Fruit fly (Drosophila melanogaster): ENCODE results near the gene pins.
A peak's percentile ranks its signal among the peaks of the same experiment; 100 is the strongest.

pins gene

DNA sequence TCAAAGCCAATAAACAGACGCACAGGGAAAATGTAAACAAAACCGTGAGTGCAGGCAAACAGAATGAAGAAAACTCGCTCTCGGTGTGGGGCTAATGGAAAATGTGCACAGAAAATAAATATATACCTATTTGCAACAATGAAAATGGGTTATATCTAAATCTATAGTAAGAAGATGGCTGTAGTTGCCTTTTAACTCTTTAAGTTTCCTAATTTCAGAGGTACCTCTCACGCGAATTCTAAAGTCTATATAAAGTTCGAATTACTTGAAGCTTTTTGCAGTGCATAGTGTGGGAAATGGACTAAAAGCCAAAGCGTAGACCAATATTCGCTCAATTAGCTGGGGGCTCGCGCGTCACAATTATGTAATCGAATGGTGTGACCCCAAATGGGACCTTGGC, 27.7 kb upstream of the pins start (continued):
- peak; percentile 69 to 90 for TF ChIP-seq bsh (GFP tag; optimal IDR thresholded peaks at IDR 0.05)
- no peak for TF ChIP-seq lov (optimal IDR thresholded peaks at IDR 0.05)
- peak; percentile 84 for TF ChIP-seq lov (GFP tag; IDR thresholded peaks at IDR 0.05)
- TF ChIP-seq pb (GFP tag; optimal IDR thresholded peaks at IDR 0.05), result peak; percentile 27
- peak; percentile 87 for TF ChIP-seq CG4424 (GFP tag; optimal IDR thresholded peaks at IDR 0.05)
- no peak for TF ChIP-seq Dip2 (GFP tag; IDR thresholded peaks at IDR 0.05)
- 0 out of 2 replicates have a peak, but pooled peaks have one; percentile 11 for TF ChIP-seq CkIIα-i1 (GFP tag; IDR thresholded peaks at IDR 0.05)
- TF ChIP-seq Ravus (GFP tag; IDR thresholded peaks at IDR 0.05), result peak; percentile 11; the same call in 1 of the 2 replicates
- peak; percentile 26 for TF ChIP-seq CrebB (tag; optimal IDR thresholded peaks at IDR 0.05)
- TF ChIP-seq bcd (GFP tag; optimal IDR thresholded peaks at IDR 0.05), result peak; percentile 43
- peak; percentile 74 for TF ChIP-seq Fer1 (GFP tag; optimal IDR thresholded peaks at IDR 0.05)
- TF ChIP-seq Ptx1 (GFP tag; IDR thresholded peaks at IDR 0.05), result peak; percentile 85
- TF ChIP-seq zen (tag; optimal IDR thresholded peaks at IDR 0.05), result peak; percentile 66
- TF ChIP-seq btn (GFP tag; optimal IDR thresholded peaks at IDR 0.05), result peak; percentile 8
- peak; percentile 73 for TF ChIP-seq org-1 (GFP tag; optimal IDR thresholded peaks at IDR 0.05)
- no peak for TF ChIP-seq CG14860 (GFP tag; IDR thresholded peaks at IDR 0.05; ENCODE audit: partially characterized antibody)
- peak; percentile 8 for TF ChIP-seq CTCF (GFP tag; optimal IDR thresholded peaks at IDR 0.05)
- peak; percentile 73; the same call in 1 of the 2 replicates for TF ChIP-seq dimm (GFP tag; IDR thresholded peaks at IDR 0.05)
- peak; percentile 62 for TF ChIP-seq CG12942 (GFP tag; optimal IDR thresholded peaks at IDR 0.05)
- peak; percentile 34 for TF ChIP-seq CG6854 (GFP tag; optimal IDR thresholded peaks at IDR 0.05)
- TF ChIP-seq cas (GFP tag; IDR thresholded peaks at IDR 0.05), result 0 out of 2 replicates have a peak, but pooled peaks have one; percentile 47
- peak; percentile 68 for TF ChIP-seq CG18619 (GFP tag; optimal IDR thresholded peaks at IDR 0.05)
- no peak for TF ChIP-seq mirr (GFP tag; optimal IDR thresholded peaks at IDR 0.05)
- TF ChIP-seq CG17802 (tag; optimal IDR thresholded peaks at IDR 0.05), result peak; percentile 54
- peak; percentile 71 for TF ChIP-seq CG3407 (GFP tag; optimal IDR thresholded peaks at IDR 0.05)
- TF ChIP-seq Gug (GFP tag; IDR thresholded peaks at IDR 0.05), result peak; percentile 74
- no peak for TF ChIP-seq vfl (GFP tag; optimal IDR thresholded peaks at IDR 0.05)
- TF ChIP-seq Nf-YB (GFP tag; optimal IDR thresholded peaks at IDR 0.05), result peak; percentile 60
- TF ChIP-seq emc (GFP tag; optimal IDR thresholded peaks at IDR 0.05), result peak; percentile 64
- peak; percentile 78 for TF ChIP-seq CG6254 (GFP tag; optimal IDR thresholded peaks at IDR 0.05)
- peak; percentile 11 for TF ChIP-seq slou (GFP tag; optimal IDR thresholded peaks at IDR 0.05)
- no peak for TF ChIP-seq hb (GFP tag; IDR thresholded peaks at IDR 0.05; ENCODE audit: partially characterized antibody)
- TF ChIP-seq CHES-1-like (GFP tag; optimal IDR thresholded peaks at IDR 0.05), result peak; percentile 67
- peak; percentile 69 for TF ChIP-seq CG1233 (GFP tag; optimal IDR thresholded peaks at IDR 0.05)
- TF ChIP-seq Eip74EF (GFP tag; optimal IDR thresholded peaks at IDR 0.05), result peak in 1 of 2 experiments; percentile 76
- TF ChIP-seq gfzf (GFP tag; optimal IDR thresholded peaks at IDR 0.05), result no peak
- peak; percentile 83 for TF ChIP-seq Xbp1 (GFP tag; optimal IDR thresholded peaks at IDR 0.05)
- no peak for TF ChIP-seq corto (GFP tag; optimal IDR thresholded peaks at IDR 0.05)
- TF ChIP-seq CG2116 (GFP tag; optimal IDR thresholded peaks at IDR 0.05), result peak; percentile 19
- 0 out of 2 replicates have a peak, but pooled peaks have one; percentile 33 for TF ChIP-seq ro (GFP tag; IDR thresholded peaks at IDR 0.05)
- peak; percentile 74 for TF ChIP-seq CG12769 (tag; optimal IDR thresholded peaks at IDR 0.05)
- no peak for TF ChIP-seq Lim3 (GFP tag; IDR thresholded peaks at IDR 0.05)
- peak; percentile 71 for TF ChIP-seq CG9609 (GFP tag; optimal IDR thresholded peaks at IDR 0.05)
- TF ChIP-seq CG31441 (GFP tag; IDR thresholded peaks at IDR 0.05), result peak; percentile 90
- peak; percentile 59; the same call in 1 of the 2 replicates for TF ChIP-seq Nf-YA (GFP tag; IDR thresholded peaks at IDR 0.05)
- peak; percentile 79 for TF ChIP-seq Hsf (GFP tag; optimal IDR thresholded peaks at IDR 0.05)
- no peak for TF ChIP-seq CG11398 (GFP tag; optimal IDR thresholded peaks at IDR 0.05)
- peak; percentile 72 for TF ChIP-seq fd3F (GFP tag; optimal IDR thresholded peaks at IDR 0.05)
- TF ChIP-seq CG6765 (GFP tag; optimal IDR thresholded peaks at IDR 0.05), result peak; percentile 59
- peak; percentile 57; the same call in 1 of the 3 replicates for TF ChIP-seq CG2199 (GFP tag; IDR thresholded peaks at IDR 0.05)
- TF ChIP-seq Six4 (GFP tag; optimal IDR thresholded peaks at IDR 0.05), result peak; percentile 75

Data from whole organism, embryonic.